Fruit fly (Drosophila melanogaster): Measurements from ENCODE around the gene CG13116.

CG13116 gene

dm6 chr2L:9684108-9684507 is 45.6 kb upstream of the CG13116 start (continued):
- no peak for TF ChIP-seq ftz-f1 (GFP tag; optimal IDR thresholded peaks at IDR 0.05)

dm6 chr2L:9685184-9685583 is 44.6 kb upstream of the CG13116 start:
- TF ChIP-seq BEAF-32 (GFP tag; optimal IDR thresholded peaks at IDR 0.05) (no peak), Atf3 (GFP tag; optimal IDR thresholded peaks at IDR 0.05) (no peak), Eip74EF (GFP tag; optimal IDR thresholded peaks at IDR 0.05) (peak in 1 of 2 experiments; percentile 75), ftz-f1 (GFP tag; optimal IDR thresholded peaks at IDR 0.05) (peak; percentile 18), vvl (GFP tag; IDR thresholded peaks at IDR 0.05) (0 out of 2 replicates have a peak, but pooled peaks have one; percentile 20), Hr78 (GFP tag; optimal IDR thresholded peaks at IDR 0.05) (no peak), chinmo (GFP tag; IDR thresholded peaks at IDR 0.05; ENCODE audit: partially characterized antibody) (peak; percentile 78; the same call in 2 of the 4 replicates), Awh (GFP tag; IDR thresholded peaks at IDR 0.05) (0 out of 2 replicates have a peak, but pooled peaks have one; percentile 22), sens (GFP tag) (peak; percentile 46)

dm6 chr2L:9685993-9686392 is 43.7 kb upstream of the CG13116 start:
- TF ChIP-seq H15 (GFP tag; IDR thresholded peaks at IDR 0.05), result 0 out of 3 replicates have a peak, but pooled peaks have one; percentile 41
- TF ChIP-seq sqz (GFP tag; optimal IDR thresholded peaks at IDR 0.05), result peak; percentile 62
- 0 out of 2 replicates have a peak, but pooled peaks have one; percentile 23 for TF ChIP-seq danr (GFP tag; IDR thresholded peaks at IDR 0.05)
- peak; percentile 2; the same call in 1 of the 2 replicates for TF ChIP-seq crol (GFP tag; IDR thresholded peaks at IDR 0.05)
- peak; percentile 17 for TF ChIP-seq sug (tag; optimal IDR thresholded peaks at IDR 0.05)
- no peak for TF ChIP-seq tio (GFP tag; optimal IDR thresholded peaks at IDR 0.05)
- TF ChIP-seq CG10543 (GFP tag; optimal IDR thresholded peaks at IDR 0.05), result peak; percentile 24
- TF ChIP-seq CG18619 (GFP tag; optimal IDR thresholded peaks at IDR 0.05), result no peak
- TF ChIP-seq chinmo (GFP tag; IDR thresholded peaks at IDR 0.05; ENCODE audit: partially characterized antibody), result peak; percentile 76; the same call in 2 of the 4 replicates
- TF ChIP-seq CG33557 (GFP tag; optimal IDR thresholded peaks at IDR 0.05), result no peak
- TF ChIP-seq Rfx (GFP tag; IDR thresholded peaks at IDR 0.05), result 0 out of 2 replicates have a peak, but pooled peaks have one; percentile 36
- peak; percentile 76; the same call in 1 of the 3 replicates for TF ChIP-seq so (GFP tag; IDR thresholded peaks at IDR 0.05)
- no peak for TF ChIP-seq Deaf1 (tag; optimal IDR thresholded peaks at IDR 0.05)
- TF ChIP-seq sr (GFP tag; IDR thresholded peaks at IDR 0.05), result peak; percentile 81
- TF ChIP-seq ci (GFP tag; IDR thresholded peaks at IDR 0.05), result 0 out of 3 replicates have a peak, but pooled peaks have one; percentile 33
- peak in 1 of 2 experiments; percentile 84 for TF ChIP-seq Pdp1 (GFP tag; optimal IDR thresholded peaks at IDR 0.05)
- peak; percentile 22 for TF ChIP-seq cg (GFP tag; optimal IDR thresholded peaks at IDR 0.05)

- TF ChIP-seq cwo (GFP tag; optimal IDR thresholded peaks at IDR 0.05) (peak; percentile 13), Med (GFP tag) (peak; percentile 58), rib (GFP tag; IDR thresholded peaks at IDR 0.05) (0 out of 2 replicates have a peak, but pooled peaks have one; percentile 12), chinmo (GFP tag; IDR thresholded peaks at IDR 0.05; ENCODE audit: partially characterized antibody) (0 out of 4 replicates have a peak, but pooled peaks have one; percentile 16), CG3847 (GFP tag; IDR thresholded peaks at IDR 0.05) (no peak), CG32532 (GFP tag; IDR thresholded peaks at IDR 0.05) (peak; percentile 43; the same call in 1 of the 2 replicates), CG8944 (GFP tag; optimal IDR thresholded peaks at IDR 0.05) (no peak), CG11695 (GFP tag; IDR thresholded peaks at IDR 0.05) (no peak), lab (GFP tag; optimal IDR thresholded peaks at IDR 0.05) (peak; percentile 86), gce (GFP tag; IDR thresholded peaks at IDR 0.05) (no peak), Pdp1 (GFP tag; optimal IDR thresholded peaks at IDR 0.05) (peak in 1 of 2 experiments; percentile 58)
These were observed 39.1 kb upstream of the CG13116 start for dm6 chr2L:9690550-9691197.
